Worm (Caenorhabditis elegans): Measurements from ENCODE around the gene F10D2.8.

The F10D2.8 gene

DNA sequence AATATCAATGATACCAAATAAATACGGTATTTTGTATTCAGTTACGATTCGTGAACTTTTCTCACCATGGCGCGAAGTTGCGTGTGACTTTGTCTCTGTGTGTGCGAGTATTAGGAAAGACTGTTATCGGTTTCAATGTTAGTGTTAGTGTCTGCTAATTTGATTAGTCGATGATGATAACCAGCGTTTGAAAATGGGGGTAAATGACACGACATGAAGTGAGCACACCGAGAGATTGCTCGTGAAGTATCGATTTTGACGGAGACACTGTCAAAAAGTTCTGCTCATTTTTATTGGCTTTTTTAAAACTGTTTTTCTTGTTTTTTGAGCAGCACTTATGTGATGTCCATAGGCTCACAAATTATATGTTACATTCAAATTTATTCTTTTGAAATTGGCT lies 47.9 kb upstream of the F10D2.8 start (continued):
- TF ChIP-seq ama-1 (optimal IDR thresholded peaks at IDR 0.05): peak; percentile 48
- TF ChIP-seq ama-1 (GFP tag; optimal IDR thresholded peaks at IDR 0.05): peak in 1 of 2 experiments; percentile 73
- no peak for TF ChIP-seq ztf-18 (tag; optimal IDR thresholded peaks at IDR 0.05)
- peak; percentile 71 for TF ChIP-seq tlf-1 (GFP tag; optimal IDR thresholded peaks at IDR 0.05)
- peak; percentile 30 for TF ChIP-seq somi-1 (GFP tag; optimal IDR thresholded peaks at IDR 0.05)
- peak; percentile 40 for TF ChIP-seq atf-7 (tag; optimal IDR thresholded peaks at IDR 0.05)
- TF ChIP-seq nhr-27 (tag; optimal IDR thresholded peaks at IDR 0.05): no peak

DNA sequence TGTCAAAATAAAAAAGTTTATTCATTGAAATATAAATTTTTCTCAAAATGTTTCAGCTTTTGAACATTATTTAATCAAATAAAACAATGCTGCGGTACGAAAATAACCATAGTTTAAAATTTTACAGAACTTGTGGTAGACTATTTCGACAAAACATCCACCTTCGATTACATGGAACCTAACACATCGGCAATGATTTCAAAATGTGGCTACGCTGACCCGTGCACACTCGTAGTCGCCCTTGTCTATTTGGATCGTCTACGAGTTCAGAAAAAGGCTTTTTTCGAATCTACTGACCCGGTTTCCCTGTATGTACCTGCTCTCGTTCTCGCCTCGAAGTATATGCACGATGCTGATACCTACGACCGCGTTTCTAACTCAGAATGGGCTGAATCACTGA lies 46.5 kb upstream of the F10D2.8 start:
- TF ChIP-seq attf-5 (GFP tag; optimal IDR thresholded peaks at IDR 0.05) (no peak), let-526 (GFP tag; IDR thresholded peaks at IDR 0.05) (no peak), madf-3 (GFP tag; IDR thresholded peaks at IDR 0.05) (peak; percentile 91), ceh-58 (GFP tag; IDR thresholded peaks at IDR 0.05) (0 out of 2 replicates have a peak, but pooled peaks have one; percentile 52), lin-26 (GFP tag; IDR thresholded peaks at IDR 0.05) (peak; percentile 49; the same call in 1 of the 2 replicates), Y53G8AR.9 (GFP tag; conservative IDR thresholded peaks at IDR 0.05) (0 out of 2 replicates have a peak, but pooled peaks have one; percentile 58), nfya-2 (GFP tag; IDR thresholded peaks at IDR 0.05) (no peak), madf-6 (GFP tag; IDR thresholded peaks at IDR 0.05) (peak; percentile 55), ekl-4 (GFP tag; IDR thresholded peaks at IDR 0.05) (peak; percentile 57; the same call in 1 of the 2 replicates), xnd-1 (tag; optimal IDR thresholded peaks at IDR 0.05) (no peak), lin-35 (GFP tag; optimal IDR thresholded peaks at IDR 0.05) (no peak), unc-62 (GFP tag; optimal IDR thresholded peaks at IDR 0.05) (no peak), ceh-40 (GFP tag; IDR thresholded peaks at IDR 0.05) (0 out of 2 replicates have a peak, but pooled peaks have one; percentile 3), F55B11.4 (tag; optimal IDR thresholded peaks at IDR 0.05; ENCODE audit: borderline replicate concordance, insufficient read depth) (no peak), rcor-1 (GFP tag; IDR thresholded peaks at IDR 0.05) (0 out of 2 replicates have a peak, but pooled peaks have one; percentile 39), tbp1 (GFP tag; optimal IDR thresholded peaks at IDR 0.05) (peak; percentile 3), F10E7.11 (tag; optimal IDR thresholded peaks at IDR 0.05) (no peak), F49E8.2 (tag; optimal IDR thresholded peaks at IDR 0.05; ENCODE audit: insufficient read depth) (peak; percentile 16)

DNA sequence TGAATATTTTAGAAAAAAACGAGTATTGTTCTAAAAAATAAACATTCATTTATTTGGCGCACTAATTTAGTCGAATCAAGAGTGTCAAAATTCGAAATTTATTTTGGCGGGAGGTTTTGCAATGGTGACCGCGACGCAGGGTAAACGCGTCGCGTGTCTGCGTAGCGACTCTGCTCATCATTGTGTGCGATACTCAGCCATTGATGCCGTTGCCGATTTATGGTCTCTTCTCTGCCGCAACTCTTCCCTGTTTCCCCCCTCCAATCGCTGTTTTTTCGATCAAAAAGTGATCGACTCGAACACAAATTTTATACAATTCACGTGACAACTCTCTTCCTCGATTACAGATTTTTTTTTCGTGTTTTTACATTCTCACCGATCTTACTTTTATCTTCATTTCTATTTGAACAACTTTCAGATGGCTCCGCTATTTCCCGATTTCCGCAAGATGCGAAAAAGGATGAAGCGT lies 46.0 kb upstream of the F10D2.8 start, which contains the start of gene F09G2.2:
Gene F09G2.2, plus strand, starts transcription at position 419 of the 469 bp plus-strand sequence.
- no peak for TF ChIP-seq ccch-3 (GFP tag; optimal IDR thresholded peaks at IDR 0.05)
- TF ChIP-seq hmg-1.2 (GFP tag; IDR thresholded peaks at IDR 0.05): peak; percentile 99
- no peak; the same call in 1 of the 2 replicates for TF ChIP-seq C06A6.2 (GFP tag; conservative IDR thresholded peaks at IDR 0.05)
- TF ChIP-seq F49E8.2 (tag; optimal IDR thresholded peaks at IDR 0.05; ENCODE audit: insufficient read depth): peak; percentile 9
- TF ChIP-seq him-1 (tag; optimal IDR thresholded peaks at IDR 0.05): peak; percentile 55
- TF ChIP-seq ekl-4 (GFP tag; IDR thresholded peaks at IDR 0.05): peak; percentile 96
- TF ChIP-seq hlh-26 (GFP tag; conservative IDR thresholded peaks at IDR 0.05): no peak
- 0 out of 2 replicates have a peak, but pooled peaks have one; percentile 48 for TF ChIP-seq hmg-20 (GFP tag; IDR thresholded peaks at IDR 0.05)
- no peak for TF ChIP-seq F55B11.4 (tag; optimal IDR thresholded peaks at IDR 0.05; ENCODE audit: borderline replicate concordance, insufficient read depth)
- no peak for TF ChIP-seq nhr-120 (GFP tag; IDR thresholded peaks at IDR 0.05)
- TF ChIP-seq lin-26 (GFP tag; IDR thresholded peaks at IDR 0.05): no peak
- TF ChIP-seq ztf-25 (GFP tag; IDR thresholded peaks at IDR 0.05): 0 out of 2 replicates have a peak, but pooled peaks have one; percentile 40
- TF ChIP-seq Y95B8A.8 (GFP tag; IDR thresholded peaks at IDR 0.05): peak; percentile 84
- TF ChIP-seq ets-4 (GFP tag; optimal IDR thresholded peaks at IDR 0.05): peak; percentile 42
- peak; percentile 90 for TF ChIP-seq dpl-1 (GFP tag; optimal IDR thresholded peaks at IDR 0.05)
- TF ChIP-seq Y56A3A.18 (GFP tag; IDR thresholded peaks at IDR 0.05): no peak
- TF ChIP-seq F10E7.11 (tag; optimal IDR thresholded peaks at IDR 0.05): no peak
- TF ChIP-seq Y53G8AR.9 (GFP tag; conservative IDR thresholded peaks at IDR 0.05): peak; percentile 92
- no peak for TF ChIP-seq rec-8 (tag; optimal IDR thresholded peaks at IDR 0.05)
- peak; percentile 58 for TF ChIP-seq egrh-3 (GFP tag; IDR thresholded peaks at IDR 0.05)
- peak; percentile 88 for TF ChIP-seq D2030.7 (GFP tag; IDR thresholded peaks at IDR 0.05)
- TF ChIP-seq F57A8.1 (GFP tag; optimal IDR thresholded peaks at IDR 0.05): no peak
- TF ChIP-seq lin-54 (GFP tag; optimal IDR thresholded peaks at IDR 0.05): peak; percentile 93
- TF ChIP-seq madf-6 (GFP tag; IDR thresholded peaks at IDR 0.05): peak; percentile 95
- peak; percentile 68 for TF ChIP-seq ZK185.1 (tag; optimal IDR thresholded peaks at IDR 0.05; ENCODE audit: poor library complexity, severe bottlenecking)
- no peak for TF ChIP-seq F39B2.1 (GFP tag; IDR thresholded peaks at IDR 0.05)
- no peak for TF ChIP-seq sdz-38 (tag; optimal IDR thresholded peaks at IDR 0.05)

Data from whole organism, young adult.